Worm (Caenorhabditis elegans) whole organism, early embryonic: ENCODE data around the gene sur-5.

Experiments used
- B0310.2 ChIP-seq: sonication (generic microtip); optimal IDR thresholded peaks from 2 replicates; lab custom pipeline; 2016; ENCODE audit warnings: mild to moderate bottlenecking, missing genetic modification characterization, missing compliant biosample characterization
- F13C5.2 ChIP-seq: sonication (generic microtip); optimal IDR thresholded peaks from 2 replicates; lab custom pipeline; 2017; ENCODE audit warnings: mild to moderate bottlenecking, missing genetic modification characterization, inconsistent platforms, missing compliant biosample characterization
- aly-1 ChIP-seq: sonication (generic microtip); optimal IDR thresholded peaks from 2 replicates; lab custom pipeline; 2016; ENCODE audit warnings: missing genetic modification characterization, missing compliant biosample characterization
- ama-1 ChIP-seq: fragments of 150-350 bp; optimal IDR thresholded peaks from 2 replicates; lab custom pipeline; 2014
- ceh-13 ChIP-seq: fragments of 200-800 bp; sonication (Bioruptor generic); optimal IDR thresholded peaks from 2 replicates; lab custom pipeline; 2018; ENCODE audit warnings: mild to moderate bottlenecking, missing genetic modification characterization, missing compliant biosample characterization
- ceh-36 ChIP-seq: sonication (generic microtip); optimal IDR thresholded peaks from 2 replicates; lab custom pipeline; 2016; ENCODE audit warnings: missing genetic modification characterization, inconsistent platforms, missing compliant biosample characterization
- ets-7 ChIP-seq: sonication (generic microtip); optimal IDR thresholded peaks from 2 replicates; lab custom pipeline; 2016; ENCODE audit warnings: missing genotype, missing genetic modification characterization, missing compliant biosample characterization
- flt-1 ChIP-seq: fragments of 200-800 bp; sonication (Bioruptor generic); IDR thresholded peaks from 2 replicates; pipeline ENCODE4 v1.3.6; 2022; ENCODE audit warnings: missing genetic modification characterization, missing compliant biosample characterization
- hmbx-1 ChIP-seq: sonication (generic microtip); optimal IDR thresholded peaks from 2 replicates; lab custom pipeline; 2016; ENCODE audit warnings: mild to moderate bottlenecking, missing genetic modification characterization, missing compliant biosample characterization
- hmg-4 ChIP-seq: fragments of 200-800 bp; sonication (Bioruptor generic); optimal IDR thresholded peaks from 2 replicates; lab custom pipeline; 2018; ENCODE audit warnings: mild to moderate bottlenecking, missing genetic modification characterization, missing compliant biosample characterization
- hnd-1 ChIP-seq: sonication (generic microtip); optimal IDR thresholded peaks from 2 replicates; lab custom pipeline; 2016; ENCODE audit warnings: missing genetic modification characterization, missing compliant biosample characterization
- pes-1 ChIP-seq: fragments of 200-800 bp; sonication (Bioruptor generic); IDR thresholded peaks from 2 replicates; pipeline ENCODE4 v1.3.6; 2022; ENCODE audit warnings: missing genetic modification reagents, missing genetic modification characterization, missing compliant biosample characterization
- scrt-1 ChIP-seq: fragments of 200-800 bp; sonication (Bioruptor generic); IDR thresholded peaks from 2 replicates; pipeline ENCODE4 v1.3.6; 2022; ENCODE audit warnings: missing genetic modification characterization, missing compliant biosample characterization
- sea-1 ChIP-seq: fragments of 200-800 bp; sonication (Bioruptor generic); conservative IDR thresholded peaks from 2 replicates; pipeline ENCODE4 v1.3.6; 2022; ENCODE audit warnings: missing genetic modification characterization, missing compliant biosample characterization
- tbx-11 ChIP-seq: fragments of 200-800 bp; sonication (Bioruptor generic); IDR thresholded peaks from 2 replicates; pipeline ENCODE4 v1.3.6; 2022; ENCODE audit warnings: missing genetic modification characterization, missing compliant biosample characterization
- tbx-37 ChIP-seq: fragments of 200-800 bp; sonication (Bioruptor generic); conservative IDR thresholded peaks from 2 replicates; pipeline ENCODE4 v1.3.6; 2022; ENCODE audit warnings: missing genetic modification reagents, missing genetic modification characterization, missing compliant biosample characterization
- tra-4 ChIP-seq: sonication (generic microtip); optimal IDR thresholded peaks from 2 replicates; lab custom pipeline; 2017; ENCODE audit warnings: missing genetic modification characterization, missing compliant biosample characterization

Gene sur-5

ce11 chrX:7306434-7306833 lies 1.1 kb upstream of the sur-5 start:
- TF ChIP-seq hmg-4 (GFP tag; lab: Kevin White, UChicago) (peak; percentile 13), flt-1 (no peak), F13C5.2 (tag; lab: Kevin White, UChicago) (peak; percentile 8)

DNA sequence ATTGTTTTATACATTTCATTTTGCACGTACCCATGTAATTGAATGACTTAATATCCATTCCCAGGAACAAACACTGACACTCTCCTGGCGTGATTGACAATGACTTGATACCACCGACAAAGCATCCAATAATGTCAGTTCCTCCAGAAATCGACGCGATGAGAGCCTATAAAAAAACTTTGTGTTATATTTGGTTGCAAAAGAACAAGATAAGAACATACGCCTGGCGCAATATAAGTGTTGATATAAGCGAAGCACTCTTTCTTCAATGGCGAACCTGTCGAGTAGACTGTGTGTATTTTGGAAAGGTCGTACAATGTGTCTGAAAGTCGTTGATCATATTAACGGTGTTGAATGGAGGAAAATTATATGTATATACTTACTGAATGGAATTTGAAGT lies 2.3 kb downstream of the sur-5 start:
- TF ChIP-seq ceh-13 (no peak), hmbx-1 (tag; lab: Kevin White, UChicago) (no peak), pes-1 (GFP tag; lab: Robert Waterston, UW) (no peak)

DNA sequence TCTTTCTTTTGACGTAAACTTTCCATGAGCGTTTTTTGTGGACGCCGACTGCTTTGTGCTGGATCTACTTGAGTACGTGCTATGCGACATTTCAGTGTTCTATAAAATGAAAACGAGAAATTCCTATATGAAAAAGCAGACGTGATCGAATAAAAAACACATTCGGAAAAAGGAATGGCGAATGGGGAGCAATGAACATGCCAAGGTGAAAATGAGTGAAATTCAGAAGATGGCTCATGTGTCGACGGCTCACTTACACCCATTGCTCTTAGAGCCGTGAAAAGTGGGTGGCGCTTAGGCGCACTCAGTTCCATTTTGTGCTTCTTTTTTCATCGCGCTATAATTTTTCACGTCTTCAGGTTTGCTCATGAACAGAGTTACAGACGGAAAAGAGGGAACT lies 6.7 kb downstream of the sur-5 start, which contains the start of gene K03A1.4:
K03A1.4 (minus strand) TSS at position 101 of the 400 bp plus-strand sequence.
- TF ChIP-seq flt-1 = no peak
- no peak for TF ChIP-seq tbx-11 (GFP tag; lab: Robert Waterston, UW)
- no peak for TF ChIP-seq ceh-36 (tag; lab: Kevin White, UChicago)
- TF ChIP-seq aly-1 (tag; lab: Kevin White, UChicago) = no peak
- TF ChIP-seq F13C5.2 (tag; lab: Kevin White, UChicago) = no peak
- TF ChIP-seq hnd-1 (tag; lab: Kevin White, UChicago) = no peak

DNA sequence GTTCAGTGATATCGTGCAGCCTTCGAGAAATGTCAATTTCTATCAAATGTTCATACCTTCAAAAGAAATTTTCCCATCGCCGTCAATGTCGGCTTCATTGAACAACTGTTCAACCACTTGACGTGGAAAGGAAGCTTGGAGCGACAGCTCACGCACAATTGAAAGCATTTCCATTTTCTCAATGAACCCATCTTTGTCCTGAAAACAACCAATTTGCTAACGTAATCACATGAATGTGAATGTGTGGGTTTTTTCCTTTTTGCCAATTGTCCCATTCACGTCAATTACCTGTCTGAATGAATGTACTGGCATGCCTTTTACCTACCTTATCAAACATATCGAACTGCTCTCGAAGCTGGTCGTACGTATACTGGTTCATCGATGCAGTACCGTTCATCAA lies 9.1 kb downstream of the sur-5 start:
- TF ChIP-seq F13C5.2 (tag; lab: Kevin White, UChicago) (no peak), hmg-4 (GFP tag; lab: Kevin White, UChicago) (no peak), B0310.2 (tag; lab: Kevin White, UChicago) (no peak), hnd-1 (tag; lab: Kevin White, UChicago) (no peak), tbx-11 (GFP tag; lab: Robert Waterston, UW) (no peak), pes-1 (GFP tag; lab: Robert Waterston, UW) (no peak), ama-1 (no peak), hmbx-1 (tag; lab: Kevin White, UChicago) (no peak), scrt-1 (GFP tag; lab: Robert Waterston, UW) (no peak), flt-1 (no peak), aly-1 (tag; lab: Kevin White, UChicago) (no peak), tra-4 (tag; lab: Kevin White, UChicago) (no peak), ceh-13 (no peak), sea-1 (GFP tag; lab: Robert Waterston, UW) (no peak), ceh-36 (tag; lab: Kevin White, UChicago) (no peak), tbx-37 (GFP tag; lab: Robert Waterston, UW) (no peak)

DNA sequence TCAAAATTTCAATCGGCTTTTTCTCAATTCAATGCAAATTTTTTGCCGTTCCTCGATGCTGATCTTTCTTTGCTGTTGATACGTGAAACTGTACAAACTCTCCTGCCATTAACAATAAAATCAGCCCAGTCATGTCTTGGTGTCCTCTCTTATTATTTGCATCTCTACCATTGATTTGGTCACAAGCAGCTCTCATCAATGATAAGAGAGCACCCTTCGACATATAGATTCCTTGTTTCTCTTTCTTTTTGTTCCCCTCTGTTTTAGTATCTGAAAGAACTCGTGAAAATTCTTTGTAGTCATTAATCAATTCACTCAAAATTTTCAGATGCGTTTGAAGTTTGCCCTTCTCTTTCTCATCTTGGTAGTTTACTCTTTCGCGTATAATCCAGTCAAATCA lies 13.6 kb downstream of the sur-5 start, which contains the start of gene lron-7:
lron-7 (plus strand) TSS at position 323 of the 400 bp plus-strand sequence.
- TF ChIP-seq pes-1 (GFP tag; lab: Robert Waterston, UW) (no peak), flt-1 (no peak), F13C5.2 (tag; lab: Kevin White, UChicago) (no peak), B0310.2 (tag; lab: Kevin White, UChicago) (no peak)

DNA sequence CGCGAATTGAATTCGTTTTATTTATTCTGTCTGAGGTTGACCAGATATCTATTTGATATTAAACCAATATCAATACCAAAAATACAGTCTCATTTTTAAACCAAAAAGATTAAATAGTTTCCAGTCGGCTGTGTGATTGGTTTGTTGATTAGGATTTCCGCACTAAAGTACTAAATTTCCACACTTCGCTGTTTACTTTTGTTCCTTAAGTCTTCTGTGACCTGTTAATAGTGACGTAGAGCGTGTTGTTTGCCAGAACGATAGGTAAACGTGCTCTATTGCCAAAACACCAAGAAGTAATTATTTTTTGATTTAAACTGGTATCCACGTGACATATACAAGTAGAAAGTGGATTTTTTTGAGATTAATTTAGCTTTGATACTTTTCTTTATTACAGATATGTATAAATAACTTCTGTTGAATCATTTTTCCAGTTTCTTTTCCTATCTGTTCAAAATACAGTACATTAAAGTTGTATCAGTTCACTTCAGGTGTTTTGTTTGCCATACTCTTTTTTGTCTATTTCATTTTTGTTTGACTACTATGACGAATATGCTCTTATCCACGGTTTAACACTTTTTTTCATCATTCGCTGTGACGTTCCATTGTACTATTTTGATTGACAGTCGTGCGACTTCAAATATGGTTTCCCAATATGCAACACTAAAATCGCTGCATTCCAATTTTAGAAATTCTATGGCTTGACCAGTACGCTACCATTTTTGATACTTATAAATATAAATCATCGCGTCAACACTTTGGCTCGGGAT lies 14.3 kb downstream of the sur-5 start:
- TF ChIP-seq ceh-13 = no peak
- no peak for TF ChIP-seq sea-1 (GFP tag; lab: Robert Waterston, UW)
- no peak for TF ChIP-seq hmbx-1 (tag; lab: Kevin White, UChicago)
- no peak for TF ChIP-seq pes-1 (GFP tag; lab: Robert Waterston, UW)
- TF ChIP-seq ceh-36 (tag; lab: Kevin White, UChicago) = no peak
- no peak for TF ChIP-seq aly-1 (tag; lab: Kevin White, UChicago)
- TF ChIP-seq hnd-1 (tag; lab: Kevin White, UChicago) = no peak
- no peak for TF ChIP-seq tra-4 (tag; lab: Kevin White, UChicago)
- no peak for TF ChIP-seq ama-1
- no peak for TF ChIP-seq tbx-37 (GFP tag; lab: Robert Waterston, UW)
- TF ChIP-seq B0310.2 (tag; lab: Kevin White, UChicago) = no peak
- no peak for TF ChIP-seq tbx-11 (GFP tag; lab: Robert Waterston, UW)
- TF ChIP-seq F13C5.2 (tag; lab: Kevin White, UChicago) = no peak
- TF ChIP-seq hmg-4 (GFP tag; lab: Kevin White, UChicago) = no peak
- no peak for TF ChIP-seq ets-7 (tag; lab: Kevin White, UChicago)
- no peak for TF ChIP-seq scrt-1 (GFP tag; lab: Robert Waterston, UW)
- no peak for TF ChIP-seq flt-1

- TF ChIP-seq ets-7 (tag; lab: Kevin White, UChicago) = no peak
- TF ChIP-seq aly-1 (tag; lab: Kevin White, UChicago) = no peak
- TF ChIP-seq flt-1 = no peak
- TF ChIP-seq hnd-1 (tag; lab: Kevin White, UChicago) = no peak
- TF ChIP-seq ama-1 = no peak
- no peak for TF ChIP-seq hmbx-1 (tag; lab: Kevin White, UChicago)
- TF ChIP-seq B0310.2 (tag; lab: Kevin White, UChicago) = no peak
- TF ChIP-seq tbx-11 (GFP tag; lab: Robert Waterston, UW) = no peak
- no peak for TF ChIP-seq hmg-4 (GFP tag; lab: Kevin White, UChicago)
- TF ChIP-seq sea-1 (GFP tag; lab: Robert Waterston, UW) = no peak
- TF ChIP-seq F13C5.2 (tag; lab: Kevin White, UChicago) = no peak
- no peak for TF ChIP-seq tra-4 (tag; lab: Kevin White, UChicago)
- no peak for TF ChIP-seq scrt-1 (GFP tag; lab: Robert Waterston, UW)
- no peak for TF ChIP-seq tbx-37 (GFP tag; lab: Robert Waterston, UW)
- TF ChIP-seq ceh-36 (tag; lab: Kevin White, UChicago) = no peak
These were observed 15.8 kb downstream of the sur-5 start for ce11 chrX:7289565-7289964.
